Fruit fly (Drosophila melanogaster) whole organism, pupa: ENCODE results near the gene CG13012.
A peak's percentile ranks its signal among the peaks of the same experiment; 100 is the strongest.

ENCODE experiments used
- CG14655 ChIP-seq: fragments of 200-800 bp; sonication (Bioruptor generic); optimal IDR thresholded peaks from 3 replicates; lab custom pipeline; 2017; ENCODE audit warnings: mild to moderate bottlenecking, missing biosample characterization, missing genetic modification reagents, missing genetic modification characterization
- CG17806 ChIP-seq: fragments of 200-800 bp; sonication (Bioruptor generic); optimal IDR thresholded peaks from 2 replicates; lab custom pipeline; 2018; ENCODE audit warnings: missing biosample characterization, mild to moderate bottlenecking, missing genetic modification characterization, moderate library complexity
- CG32121 ChIP-seq: fragments of 200-800 bp; sonication (Bioruptor generic); IDR thresholded peaks from 2 replicates; pipeline ENCODE4 v1.3.6; 2022; ENCODE audit warnings: missing biosample characterization, missing genetic modification characterization
- CG34367 ChIP-seq: fragments of 200-800 bp; sonication (Bioruptor generic); optimal IDR thresholded peaks from 2 replicates; lab custom pipeline; 2018; ENCODE audit warnings: missing biosample characterization, mild to moderate bottlenecking, missing genetic modification characterization
- CG4496 ChIP-seq: fragments of 200-800 bp; sonication (Bioruptor generic); IDR thresholded peaks from 3 replicates; pipeline ENCODE4 v1.3.6; 2022; ENCODE audit warnings: missing biosample characterization, missing genetic modification characterization
- CG8301 ChIP-seq: fragments of 200-800 bp; sonication (Bioruptor generic); optimal IDR thresholded peaks from 2 replicates; lab custom pipeline; 2018; ENCODE audit warnings: missing biosample characterization, mild to moderate bottlenecking, missing genetic modification characterization
- CG9948 ChIP-seq: fragments of 200-800 bp; sonication (Bioruptor generic); optimal IDR thresholded peaks from 2 replicates; lab custom pipeline; 2018; ENCODE audit warnings: missing biosample characterization, mild to moderate bottlenecking, missing genetic modification characterization, moderate library complexity
- D1 ChIP-seq: fragments of 200-800 bp; sonication (Bioruptor generic); optimal IDR thresholded peaks from 2 replicates; lab custom pipeline; 2018; ENCODE audit warnings: missing biosample characterization, mild to moderate bottlenecking, missing genetic modification characterization, moderate library complexity
- EcR ChIP-seq: fragments of 200-800 bp; sonication (Bioruptor generic); optimal IDR thresholded peaks from 3 replicates; lab custom pipeline; 2019; ENCODE audit warnings: missing biosample characterization, missing genetic modification characterization, mild to moderate bottlenecking, moderate library complexity, missing genetic modification reagents
- Pif1A ChIP-seq: fragments of 200-800 bp; sonication (Bioruptor generic); optimal IDR thresholded peaks from 3 replicates; lab custom pipeline; 2016; ENCODE audit warnings: missing biosample characterization, missing genetic modification characterization
- Snoo ChIP-seq: fragments of 200-800 bp; sonication (Bioruptor generic); optimal IDR thresholded peaks from 3 replicates; lab custom pipeline; 2017; ENCODE audit warnings: missing biosample characterization, mild to moderate bottlenecking, missing genetic modification characterization, inconsistent platforms
- gl ChIP-seq: fragments of 200-800 bp; sonication (Bioruptor generic); optimal IDR thresholded peaks from 2 replicates; lab custom pipeline; 2018; ENCODE audit warnings: missing biosample characterization, mild to moderate bottlenecking, missing genetic modification characterization
- rn ChIP-seq: fragments of 200-800 bp; sonication (Bioruptor generic); IDR thresholded peaks from 2 replicates; pipeline ENCODE4 v1.3.6; 2022; ENCODE audit warnings: missing biosample characterization, missing genetic modification characterization

DNA sequence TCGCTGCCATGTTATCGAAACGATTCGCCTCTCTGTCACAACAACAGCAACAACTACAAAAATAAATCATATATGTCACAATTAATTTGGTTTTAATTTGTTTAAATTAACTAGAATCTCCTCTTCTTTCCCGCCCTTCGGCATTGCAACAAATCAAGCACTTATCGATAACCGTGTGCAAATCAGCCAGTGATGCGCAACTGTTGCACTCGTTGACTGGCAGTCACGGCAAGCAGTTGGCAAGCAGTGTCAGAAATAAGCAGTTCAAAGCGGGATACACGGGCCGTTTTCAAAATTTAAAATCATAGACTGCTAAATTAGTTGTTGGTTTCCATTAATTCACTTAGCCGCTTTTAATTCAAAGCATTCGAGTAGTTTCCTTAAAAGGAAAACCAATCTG is 7.2 kb upstream of the CG13012 start, which contains the start of gene Axs:
- TF ChIP-seq CG9948 (tag; lab: Kevin White, UChicago) (no peak), CG14655 (GFP tag; lab: Kevin White, UChicago) (no peak), CG17806 (no peak), Pif1A (GFP tag; lab: Kevin White, UChicago) (no peak), CG8301 (tag; lab: Kevin White, UChicago) (no peak), CG4496 (0 out of 3 replicates have a peak, but pooled peaks have one; percentile 13), rn (no peak), EcR (GFP tag; lab: Kevin White, UChicago) (no peak), CG34367 (tag; lab: Kevin White, UChicago) (no peak), D1 (no peak), gl (tag; lab: Kevin White, UChicago) (no peak), CG32121 (no peak), Snoo (tag; lab: Kevin White, UChicago) (no peak)
